Worm (Caenorhabditis elegans) whole organism, L4 larva: Measurements from ENCODE around the gene mpk-2.

Experiments used
- T26A8.4 ChIP-seq: fragments of 200-800 bp; sonication (Bioruptor generic); IDR thresholded peaks from 2 replicates; pipeline ENCODE4 v1.3.6; 2022; ENCODE audit warnings: missing genetic modification characterization, missing compliant biosample characterization
- Y75B8A.6 ChIP-seq: fragments of 200-800 bp; sonication (Bioruptor generic); IDR thresholded peaks from 2 replicates; pipeline ENCODE4 v1.3.6; 2022; ENCODE audit warnings: missing genetic modification reagents, missing genetic modification characterization, missing compliant biosample characterization
- aha-1 ChIP-seq: fragments of 150-350 bp; peaks from one replicate; lab custom pipeline; 2014; ENCODE audit warnings: missing biosample characterization, missing genetic modification characterization
- attf-4 ChIP-seq: sonication (generic microtip); optimal IDR thresholded peaks from 3 replicates; lab custom pipeline; 2017; ENCODE audit warnings: missing biosample characterization, missing genetic modification characterization
- ceh-32 ChIP-seq: sonication (generic microtip); optimal IDR thresholded peaks from 2 replicates; lab custom pipeline; 2016; ENCODE audit warnings: mild to moderate bottlenecking, missing genetic modification characterization, missing compliant biosample characterization; ENCODE audit not compliant: poor library complexity
- ctbp-1 ChIP-seq: fragments of 200-800 bp; sonication (Bioruptor generic); IDR thresholded peaks from 2 replicates; pipeline ENCODE4 v1.3.6; 2022; ENCODE audit warnings: missing genetic modification reagents, missing genetic modification characterization, missing compliant biosample characterization
- egl-27 ChIP-seq: sonication (generic microtip); optimal IDR thresholded peaks from 3 replicates; lab custom pipeline; 2017; ENCODE audit warnings: missing biosample characterization, missing genetic modification reagents, missing genetic modification characterization
- hif-1 ChIP-seq, 2 experiments: sonication (generic microtip); optimal IDR thresholded peaks; 2 replicates each; lab custom pipeline; 2016 to 2017; ENCODE audit warnings: missing compliant biosample characterization in 2 of 2, missing genetic modification characterization in 2 of 2, missing genetic modification reagents in 2 of 2, missing genotype in 2 of 2, mild to moderate bottlenecking in 1 of 2
- hlh-30 ChIP-seq: sonication (generic microtip); optimal IDR thresholded peaks from 2 replicates; lab custom pipeline; 2017; ENCODE audit warnings: antibody characterized with exemption, mild to moderate bottlenecking, missing genetic modification characterization, missing compliant biosample characterization; ENCODE audit not compliant: insufficient read depth
- hmg-1.1 ChIP-seq: fragments of 200-800 bp; sonication (Bioruptor generic); IDR thresholded peaks from 2 replicates; pipeline ENCODE4 v1.3.6; 2022; ENCODE audit warnings: missing genetic modification reagents, missing genetic modification characterization, missing compliant biosample characterization
- lin-1 ChIP-seq: fragments of 200-800 bp; sonication (Bioruptor generic); IDR thresholded peaks from 2 replicates; pipeline ENCODE4 v1.3.6; 2022; ENCODE audit warnings: missing genetic modification reagents, missing genetic modification characterization, missing compliant biosample characterization
- lin-13 ChIP-seq: fragments of 150-350 bp; optimal IDR thresholded peaks from 2 replicates; lab custom pipeline; 2014; ENCODE audit warnings: missing biosample characterization, missing genetic modification reagents, missing genetic modification characterization
- lin-29 ChIP-seq: fragments of 200-800 bp; sonication (Bioruptor generic); IDR thresholded peaks from 2 replicates; pipeline ENCODE4 v1.3.6; 2022; ENCODE audit warnings: missing genetic modification reagents, missing genetic modification characterization, missing compliant biosample characterization
- lin-38 ChIP-seq: fragments of 200-800 bp; sonication (Bioruptor generic); IDR thresholded peaks from 2 replicates; pipeline ENCODE4 v1.3.6; 2022; ENCODE audit warnings: missing genetic modification reagents, missing genetic modification characterization, missing compliant biosample characterization
- lin-39 ChIP-seq: fragments of 150-350 bp; optimal IDR thresholded peaks from 2 replicates; lab custom pipeline; 2014; ENCODE audit warnings: missing biosample characterization, missing genetic modification reagents, missing genetic modification characterization
- lir-3 ChIP-seq: sonication (generic microtip); optimal IDR thresholded peaks from 2 replicates; lab custom pipeline; 2016; ENCODE audit warnings: mild to moderate bottlenecking, missing genetic modification characterization, missing compliant biosample characterization
- madf-9 ChIP-seq: fragments of 200-800 bp; sonication (Bioruptor generic); conservative IDR thresholded peaks from 2 replicates; pipeline ENCODE4 v1.3.6; 2022; ENCODE audit warnings: missing genetic modification reagents, missing genetic modification characterization, missing compliant biosample characterization
- mdt-29 ChIP-seq: fragments of 200-800 bp; sonication (Bioruptor generic); IDR thresholded peaks from 2 replicates; pipeline ENCODE4 v1.3.6; 2022; ENCODE audit warnings: missing genetic modification reagents, missing genetic modification characterization, missing compliant biosample characterization
- mep-1 ChIP-seq: fragments of 150-350 bp; sonication (generic microtip); optimal IDR thresholded peaks from 3 replicates; lab custom pipeline; 2014; ENCODE audit warnings: missing biosample characterization, missing genetic modification characterization
- mes-2 ChIP-seq: sonication (generic microtip); optimal IDR thresholded peaks from 2 replicates; lab custom pipeline; 2016; ENCODE audit warnings: missing genotype, mild to moderate bottlenecking, missing genetic modification characterization, missing compliant biosample characterization; ENCODE audit not compliant: poor library complexity, severe bottlenecking
- nhr-102 ChIP-seq: sonication (generic microtip); optimal IDR thresholded peaks from 2 replicates; lab custom pipeline; 2016; ENCODE audit warnings: mild to moderate bottlenecking, missing genetic modification characterization, moderate library complexity, missing compliant biosample characterization
- nhr-28 ChIP-seq: fragments of 150-350 bp; optimal IDR thresholded peaks from 2 replicates; lab custom pipeline; 2014; ENCODE audit warnings: missing biosample characterization, missing genetic modification characterization
- nhr-6 ChIP-seq: fragments of 150-350 bp; optimal IDR thresholded peaks from 2 replicates; lab custom pipeline; 2014; ENCODE audit warnings: missing biosample characterization, missing genetic modification characterization
- nhr-77 ChIP-seq: fragments of 150-350 bp; optimal IDR thresholded peaks from 2 replicates; lab custom pipeline; 2014; ENCODE audit warnings: missing biosample characterization, missing genetic modification characterization
- pqm-1 ChIP-seq: sonication (generic microtip); optimal IDR thresholded peaks from 2 replicates; lab custom pipeline; 2017; ENCODE audit warnings: missing biosample characterization, missing genetic modification characterization
- skn-1 ChIP-seq: fragments of 150-350 bp; optimal IDR thresholded peaks from 2 replicates; lab custom pipeline; 2014; ENCODE audit warnings: missing biosample characterization, missing genetic modification characterization
- snpc-4 ChIP-seq: fragments of 150-350 bp; optimal IDR thresholded peaks from 2 replicates; lab custom pipeline; 2014; ENCODE audit warnings: missing biosample characterization, missing genetic modification characterization
- tag-97 ChIP-seq: fragments of 200-800 bp; sonication (Bioruptor generic); IDR thresholded peaks from 2 replicates; pipeline ENCODE4 v1.3.6; 2022; ENCODE audit warnings: missing genetic modification characterization, missing compliant biosample characterization
- tra-1 ChIP-seq: fragments of 200-800 bp; sonication (Bioruptor generic); IDR thresholded peaks from 2 replicates; pipeline ENCODE4 v1.3.6; 2022; ENCODE audit warnings: missing genetic modification reagents, missing genetic modification characterization, missing compliant biosample characterization
- unc-130 ChIP-seq: sonication (generic microtip); optimal IDR thresholded peaks from 2 replicates; lab custom pipeline; 2016; ENCODE audit warnings: missing genetic modification reagents, missing genetic modification characterization, missing compliant biosample characterization
- unc-39 ChIP-seq: sonication (generic microtip); optimal IDR thresholded peaks from 2 replicates; lab custom pipeline; 2017; ENCODE audit warnings: missing biosample characterization, missing genetic modification characterization
- unc-62 ChIP-seq, 3 experiments: fragments of 150-350 bp in 1 of 3; sonication (generic microtip); optimal IDR thresholded peaks in 2 of 3; peaks in 1 of 3; 1 replicate in 1 of 3; 2 replicates in 2 of 3; lab custom pipeline; 2014 to 2017; ENCODE audit warnings: missing biosample characterization in 3 of 3, missing genetic modification characterization in 3 of 3, missing genetic modification reagents in 3 of 3, missing genotype in 1 of 3
- ztf-7 ChIP-seq: fragments of 150-350 bp; optimal IDR thresholded peaks from 2 replicates; lab custom pipeline; 2014; ENCODE audit warnings: missing biosample characterization, missing genetic modification characterization

mpk-2 gene

DNA sequence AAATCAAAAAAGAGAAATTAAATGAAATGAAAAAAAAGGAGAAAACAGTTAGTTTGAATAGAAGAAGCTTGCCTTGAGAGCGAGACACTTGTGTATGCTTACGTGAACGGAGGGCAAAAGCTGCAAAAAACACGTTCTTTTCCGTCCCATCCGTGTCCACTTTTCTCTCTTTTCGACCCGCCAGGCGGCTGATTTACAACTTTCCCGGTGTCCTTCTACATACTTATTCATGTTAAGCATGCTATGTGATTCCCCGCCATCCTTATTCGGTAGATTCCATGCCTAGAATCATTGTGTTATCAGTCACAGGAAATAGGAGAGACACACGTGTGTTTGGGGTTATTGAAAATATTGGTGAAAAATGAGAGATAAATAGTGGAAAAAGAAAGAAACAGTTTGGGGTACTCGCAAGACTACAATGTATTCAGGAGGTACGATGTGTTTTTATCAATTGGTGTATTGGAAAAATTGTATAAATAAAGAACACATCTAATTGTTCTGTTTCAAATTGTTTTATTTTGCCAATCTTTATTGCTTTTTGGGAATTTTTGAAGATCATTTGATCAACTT, 38.1 kb downstream of the mpk-2 start, which contains the start of gene nas-29 (continued):
- no peak for TF ChIP-seq madf-9 (GFP tag; lab: Robert Waterston, UW)
- peak; percentile 95 for TF ChIP-seq aha-1 (tag; lab: Kevin White, UChicago)
- TF ChIP-seq lin-39: no peak
- TF ChIP-seq lin-13 (GFP tag; lab: Kevin White, UChicago): no peak
- peak; percentile 76 for TF ChIP-seq nhr-77 (tag; lab: Kevin White, UChicago)
- TF ChIP-seq unc-39 (tag; lab: Kevin White, UChicago): no peak
- no peak for TF ChIP-seq tag-97 (GFP tag; lab: Robert Waterston, UW)
- no peak for TF ChIP-seq lir-3 (tag; lab: Kevin White, UChicago)
- peak; percentile 49 for TF ChIP-seq hlh-30 (tag; lab: Kevin White, UChicago)
- no peak for TF ChIP-seq mdt-29 (GFP tag; lab: Robert Waterston, UW)
- no peak for TF ChIP-seq attf-4
- TF ChIP-seq ctbp-1 (GFP tag; lab: Robert Waterston, UW): no peak
- TF ChIP-seq T26A8.4: no peak
- TF ChIP-seq nhr-28 (tag; lab: Kevin White, UChicago): peak; percentile 97
- TF ChIP-seq mep-1 (tag; lab: Kevin White, UChicago): no peak
- TF ChIP-seq mes-2 (tag; lab: Kevin White, UChicago): no peak
- TF ChIP-seq skn-1 (tag; lab: Kevin White, UChicago): no peak
- no peak for TF ChIP-seq lin-38 (GFP tag; lab: Robert Waterston, UW)
- no peak for TF ChIP-seq hif-1 (tag; optimal IDR thresholded peaks at IDR 0.05; lab: Kevin White, UChicago)
- TF ChIP-seq nhr-6 (tag; lab: Kevin White, UChicago): no peak
- no peak for TF ChIP-seq snpc-4 (tag; lab: Kevin White, UChicago)
- 0 out of 2 replicates have a peak, but pooled peaks have one; percentile 28 for TF ChIP-seq lin-1 (GFP tag; lab: Robert Waterston, UW)
- TF ChIP-seq, all 104 proteins: peak for 12

DNA sequence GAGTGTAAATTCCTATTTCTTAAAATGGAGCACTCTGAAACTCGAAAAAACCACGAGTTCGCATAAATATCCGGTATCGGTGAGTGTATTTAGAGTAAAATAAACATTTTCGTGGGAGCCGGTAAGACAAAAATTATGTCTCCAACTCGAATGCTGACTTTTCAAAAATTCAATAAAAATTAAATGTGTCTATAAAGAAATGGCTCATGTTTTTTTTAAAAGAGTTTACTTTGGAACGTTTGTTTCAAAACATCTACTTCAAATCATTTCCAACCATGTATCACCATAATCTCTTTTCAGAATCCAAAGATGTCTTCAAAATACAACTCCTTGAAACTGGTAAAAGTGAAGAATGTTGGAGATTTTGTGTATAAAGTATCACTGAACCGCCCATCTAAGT, 38.7 kb downstream of the mpk-2 start, which contains the start of gene F58A6.1:
TSS of gene F58A6.1 (plus strand) at position 301 of the 400 bp plus-strand sequence.
- TF ChIP-seq ztf-7 (tag; lab: Kevin White, UChicago) (no peak), tra-1 (GFP tag; lab: Robert Waterston, UW) (no peak)

DNA sequence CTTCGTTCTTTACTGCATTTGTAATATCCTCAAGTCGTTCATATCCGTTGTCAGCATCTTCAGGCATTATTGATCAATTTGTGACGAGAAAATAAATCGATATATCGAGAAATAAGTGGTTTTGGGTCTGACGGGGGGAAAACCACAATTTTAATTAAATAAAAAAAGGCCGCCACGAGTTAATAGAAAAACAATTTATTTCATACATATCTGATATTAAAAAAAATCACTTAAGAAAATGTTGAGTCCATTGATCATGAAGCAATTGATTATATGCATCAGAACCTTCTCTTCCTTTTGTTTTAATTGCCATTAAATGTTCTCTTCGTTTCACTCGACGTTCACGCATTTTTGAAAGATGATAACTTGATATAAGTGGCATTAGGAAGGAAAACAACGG, 44.4 kb downstream of the mpk-2 start, which contains the start of gene F58A6.5:
TSS of gene F58A6.5 (minus strand) at position 101 of the 400 bp plus-strand sequence.
- no peak for TF ChIP-seq nhr-77 (tag; lab: Kevin White, UChicago)
- no peak for TF ChIP-seq pqm-1
- TF ChIP-seq hlh-30 (tag; lab: Kevin White, UChicago): no peak
- TF ChIP-seq Y75B8A.6 (GFP tag; lab: Robert Waterston, UW): no peak
- TF ChIP-seq unc-130 (GFP tag; lab: Kevin White, UChicago): no peak
- TF ChIP-seq egl-27 (tag; lab: Kevin White, UChicago): no peak
- TF ChIP-seq lin-38 (GFP tag; lab: Robert Waterston, UW): no peak

DNA sequence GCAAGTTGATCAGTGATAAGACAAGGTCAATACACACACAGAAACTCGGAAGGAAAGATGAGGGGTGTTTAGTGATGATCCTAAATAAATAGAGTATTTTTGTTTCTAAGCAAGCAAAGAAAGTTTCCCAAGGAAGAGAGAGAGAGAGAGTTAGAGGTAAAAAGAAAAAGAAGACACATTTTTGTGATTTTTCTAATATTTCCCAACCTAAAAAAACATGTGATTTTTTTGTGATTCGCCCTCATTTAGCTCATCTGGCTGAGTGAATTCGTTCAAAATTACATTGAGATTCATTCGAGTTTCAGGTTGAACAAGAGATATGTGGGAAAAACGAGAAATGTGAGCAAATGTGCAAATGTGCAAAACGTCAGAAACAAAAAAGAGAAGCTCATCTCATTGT, 46.9 kb downstream of the mpk-2 start, which contains the start of gene srb-16:
TSS of gene srb-16 (minus strand) at position 101 of the 400 bp plus-strand sequence.
- TF ChIP-seq lin-29 (GFP tag; lab: Robert Waterston, UW): no peak
- no peak for TF ChIP-seq unc-62 (GFP tag; optimal IDR thresholded peaks at IDR 0.05 in 1 of 2; lab: Kevin White, UChicago)
- no peak for TF ChIP-seq unc-62 (tag; optimal IDR thresholded peaks at IDR 0.05; lab: Kevin White, UChicago)
- TF ChIP-seq ceh-32 (tag; lab: Kevin White, UChicago): no peak
- TF ChIP-seq lin-13 (GFP tag; lab: Kevin White, UChicago): no peak
- TF ChIP-seq hmg-1.1 (GFP tag; lab: Robert Waterston, UW): no peak
- TF ChIP-seq nhr-102 (tag; lab: Kevin White, UChicago): no peak
- no peak for TF ChIP-seq nhr-28 (tag; lab: Kevin White, UChicago)
- TF ChIP-seq attf-4: no peak
